Worm (Caenorhabditis elegans) whole organism, L4 larva: ENCODE data around the gene C06C6.9.

Source experiments
- D1046.2 ChIP-seq: fragments of 200-800 bp; sonication (Bioruptor generic); IDR thresholded peaks from 2 replicates; pipeline ENCODE4 v1.3.6; 2022; ENCODE audit warnings: missing genetic modification characterization, missing compliant biosample characterization
- arid-1 ChIP-seq: fragments of 200-800 bp; sonication (Bioruptor generic); conservative IDR thresholded peaks from 2 replicates; pipeline ENCODE4 v1.3.6; 2022; ENCODE audit warnings: missing genetic modification reagents, missing genetic modification characterization, missing compliant biosample characterization
- ces-1 ChIP-seq: fragments of 150-350 bp; sonication (generic microtip); optimal IDR thresholded peaks from 4 replicates; lab custom pipeline; 2014; ENCODE audit warnings: missing biosample characterization, missing genetic modification reagents, missing genetic modification characterization
- gei-8 ChIP-seq: fragments of 200-800 bp; sonication (Bioruptor generic); optimal IDR thresholded peaks from 2 replicates; lab custom pipeline; 2018; ENCODE audit warnings: mild to moderate bottlenecking, missing genetic modification characterization, missing compliant biosample characterization
- lin-39 ChIP-seq: fragments of 150-350 bp; optimal IDR thresholded peaks from 2 replicates; lab custom pipeline; 2014; ENCODE audit warnings: missing biosample characterization, missing genetic modification reagents, missing genetic modification characterization
- zip-11 ChIP-seq: fragments of 200-800 bp; sonication (Bioruptor generic); IDR thresholded peaks from 2 replicates; pipeline ENCODE4 v1.3.6; 2022; ENCODE audit warnings: missing genetic modification characterization, missing compliant biosample characterization
- ztf-11 ChIP-seq: fragments of 150-350 bp; optimal IDR thresholded peaks from 2 replicates; lab custom pipeline; 2014; ENCODE audit warnings: missing biosample characterization, missing genetic modification characterization

DNA sequence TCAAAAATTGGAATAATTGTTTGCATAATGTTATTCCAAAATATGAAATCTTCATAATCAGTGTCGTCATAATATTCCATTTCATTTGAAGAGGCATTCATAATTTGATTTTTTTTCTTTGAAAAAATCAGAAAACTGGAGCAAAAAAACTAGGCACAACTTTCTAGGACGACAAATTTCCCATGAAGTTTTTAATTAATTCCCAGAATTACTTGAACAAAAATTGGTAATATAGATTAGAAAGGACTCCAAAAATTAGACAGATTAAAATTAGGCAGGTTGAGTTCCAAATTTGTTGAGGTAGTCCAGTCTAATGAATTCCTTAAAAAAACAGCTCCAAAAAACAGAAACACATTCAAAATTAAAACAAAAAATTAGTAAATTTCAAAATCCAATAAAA is 41.6 kb downstream of the C06C6.9 start, which contains the start of gene srw-57:
- TF ChIP-seq zip-11 (GFP tag; lab: Robert Waterston, UW) (no peak), arid-1 (GFP tag; lab: Robert Waterston, UW) (no peak), gei-8 (GFP tag; lab: Kevin White, UChicago) (no peak), lin-39 (tag; lab: Kevin White, UChicago) (no peak), ces-1 (no peak), D1046.2 (GFP tag; lab: Robert Waterston, UW) (no peak), ztf-11 (tag; lab: Kevin White, UChicago) (no peak)
